Worm (Caenorhabditis elegans) whole organism, early embryonic: ENCODE measurements around the gene zmp-2.

Experiments
- B0310.2 ChIP-seq: sonication (generic microtip); optimal IDR thresholded peaks from 2 replicates; lab custom pipeline; 2016; ENCODE audit warnings: mild to moderate bottlenecking, missing genetic modification characterization, missing compliant biosample characterization
- F13C5.2 ChIP-seq: sonication (generic microtip); optimal IDR thresholded peaks from 2 replicates; lab custom pipeline; 2017; ENCODE audit warnings: mild to moderate bottlenecking, missing genetic modification characterization, inconsistent platforms, missing compliant biosample characterization
- aly-1 ChIP-seq: sonication (generic microtip); optimal IDR thresholded peaks from 2 replicates; lab custom pipeline; 2016; ENCODE audit warnings: missing genetic modification characterization, missing compliant biosample characterization
- ama-1 ChIP-seq: fragments of 150-350 bp; optimal IDR thresholded peaks from 2 replicates; lab custom pipeline; 2014
- ceh-13 ChIP-seq: fragments of 200-800 bp; sonication (Bioruptor generic); optimal IDR thresholded peaks from 2 replicates; lab custom pipeline; 2018; ENCODE audit warnings: mild to moderate bottlenecking, missing genetic modification characterization, missing compliant biosample characterization
- ceh-36 ChIP-seq: sonication (generic microtip); optimal IDR thresholded peaks from 2 replicates; lab custom pipeline; 2016; ENCODE audit warnings: missing genetic modification characterization, inconsistent platforms, missing compliant biosample characterization
- ets-7 ChIP-seq: sonication (generic microtip); optimal IDR thresholded peaks from 2 replicates; lab custom pipeline; 2016; ENCODE audit warnings: missing genotype, missing genetic modification characterization, missing compliant biosample characterization
- flt-1 ChIP-seq: fragments of 200-800 bp; sonication (Bioruptor generic); IDR thresholded peaks from 2 replicates; pipeline ENCODE4 v1.3.6; 2022; ENCODE audit warnings: missing genetic modification characterization, missing compliant biosample characterization
- hmbx-1 ChIP-seq: sonication (generic microtip); optimal IDR thresholded peaks from 2 replicates; lab custom pipeline; 2016; ENCODE audit warnings: mild to moderate bottlenecking, missing genetic modification characterization, missing compliant biosample characterization
- hmg-4 ChIP-seq: fragments of 200-800 bp; sonication (Bioruptor generic); optimal IDR thresholded peaks from 2 replicates; lab custom pipeline; 2018; ENCODE audit warnings: mild to moderate bottlenecking, missing genetic modification characterization, missing compliant biosample characterization
- hnd-1 ChIP-seq: sonication (generic microtip); optimal IDR thresholded peaks from 2 replicates; lab custom pipeline; 2016; ENCODE audit warnings: missing genetic modification characterization, missing compliant biosample characterization
- pes-1 ChIP-seq: fragments of 200-800 bp; sonication (Bioruptor generic); IDR thresholded peaks from 2 replicates; pipeline ENCODE4 v1.3.6; 2022; ENCODE audit warnings: missing genetic modification reagents, missing genetic modification characterization, missing compliant biosample characterization
- scrt-1 ChIP-seq: fragments of 200-800 bp; sonication (Bioruptor generic); IDR thresholded peaks from 2 replicates; pipeline ENCODE4 v1.3.6; 2022; ENCODE audit warnings: missing genetic modification characterization, missing compliant biosample characterization
- sea-1 ChIP-seq: fragments of 200-800 bp; sonication (Bioruptor generic); conservative IDR thresholded peaks from 2 replicates; pipeline ENCODE4 v1.3.6; 2022; ENCODE audit warnings: missing genetic modification characterization, missing compliant biosample characterization
- tbx-11 ChIP-seq: fragments of 200-800 bp; sonication (Bioruptor generic); IDR thresholded peaks from 2 replicates; pipeline ENCODE4 v1.3.6; 2022; ENCODE audit warnings: missing genetic modification characterization, missing compliant biosample characterization
- tbx-37 ChIP-seq: fragments of 200-800 bp; sonication (Bioruptor generic); conservative IDR thresholded peaks from 2 replicates; pipeline ENCODE4 v1.3.6; 2022; ENCODE audit warnings: missing genetic modification reagents, missing genetic modification characterization, missing compliant biosample characterization
- tra-4 ChIP-seq: sonication (generic microtip); optimal IDR thresholded peaks from 2 replicates; lab custom pipeline; 2017; ENCODE audit warnings: missing genetic modification characterization, missing compliant biosample characterization

Gene zmp-2

ce11 chrIII:2619559-2619958 is 16.6 kb upstream of the zmp-2 start, which contains the start of gene ppfr-4:
Gene ppfr-4 (plus strand): TSS chrIII:2619936.
- TF ChIP-seq tbx-37 (GFP tag; lab: Robert Waterston, UW) (no peak), B0310.2 (tag; lab: Kevin White, UChicago) (no peak), tra-4 (no peak), ceh-13 (GFP tag; lab: Kevin White, UChicago) (no peak), scrt-1 (GFP tag; lab: Robert Waterston, UW) (no peak), aly-1 (tag; lab: Kevin White, UChicago) (no peak)

ce11 chrIII:2622870-2623269 is 13.3 kb upstream of the zmp-2 start, which contains the start of gene Y71H2B.2:
Gene Y71H2B.2 (plus strand): TSS chrIII:2623170.
- no peak for TF ChIP-seq flt-1
- TF ChIP-seq pes-1 (GFP tag; lab: Robert Waterston, UW), result no peak
- no peak for TF ChIP-seq hmbx-1 (tag; lab: Kevin White, UChicago)
- no peak for TF ChIP-seq hnd-1 (tag; lab: Kevin White, UChicago)
- TF ChIP-seq scrt-1 (GFP tag; lab: Robert Waterston, UW), result no peak
- TF ChIP-seq ceh-13 (GFP tag; lab: Kevin White, UChicago), result no peak
- no peak for TF ChIP-seq tbx-11 (GFP tag; lab: Robert Waterston, UW)
- TF ChIP-seq hmg-4, result no peak
- TF ChIP-seq tra-4, result no peak
- TF ChIP-seq ceh-36, result no peak
- no peak for TF ChIP-seq sea-1 (GFP tag; lab: Robert Waterston, UW)
- no peak for TF ChIP-seq ama-1 (lab: Kevin White, UChicago)
- TF ChIP-seq ets-7, result no peak
- TF ChIP-seq aly-1 (tag; lab: Kevin White, UChicago), result no peak
- TF ChIP-seq tbx-37 (GFP tag; lab: Robert Waterston, UW), result no peak
- no peak for TF ChIP-seq B0310.2 (tag; lab: Kevin White, UChicago)

- TF ChIP-seq ceh-36 (no peak), hmbx-1 (tag; lab: Kevin White, UChicago) (no peak), tra-4 (no peak), ets-7 (no peak), pes-1 (GFP tag; lab: Robert Waterston, UW) (no peak), sea-1 (GFP tag; lab: Robert Waterston, UW) (no peak), tbx-11 (GFP tag; lab: Robert Waterston, UW) (no peak), flt-1 (no peak), B0310.2 (tag; lab: Kevin White, UChicago) (no peak), scrt-1 (GFP tag; lab: Robert Waterston, UW) (no peak), F13C5.2 (tag; lab: Kevin White, UChicago) (no peak), ceh-13 (GFP tag; lab: Kevin White, UChicago) (no peak), ama-1 (lab: Kevin White, UChicago) (no peak), hmg-4 (no peak), tbx-37 (GFP tag; lab: Robert Waterston, UW) (no peak), hnd-1 (tag; lab: Kevin White, UChicago) (no peak), aly-1 (tag; lab: Kevin White, UChicago) (no peak)
Observed at ce11 chrIII:2628690-2629089, 7.5 kb upstream of the zmp-2 start, which contains the start of gene acbp-8. Gene acbp-8 (plus strand): TSS chrIII:2629013.

- TF ChIP-seq ama-1 (lab: Kevin White, UChicago) (no peak), scrt-1 (GFP tag; lab: Robert Waterston, UW) (no peak), hnd-1 (tag; lab: Kevin White, UChicago) (no peak), pes-1 (GFP tag; lab: Robert Waterston, UW) (no peak), ets-7 (no peak), aly-1 (tag; lab: Kevin White, UChicago) (no peak), flt-1 (no peak), tbx-11 (GFP tag; lab: Robert Waterston, UW) (no peak), hmg-4 (no peak), ceh-36 (no peak), ceh-13 (GFP tag; lab: Kevin White, UChicago) (no peak), B0310.2 (tag; lab: Kevin White, UChicago) (no peak), F13C5.2 (tag; lab: Kevin White, UChicago) (no peak), tbx-37 (GFP tag; lab: Robert Waterston, UW) (no peak), tra-4 (no peak), sea-1 (GFP tag; lab: Robert Waterston, UW) (no peak)
Observed at ce11 chrIII:2632819-2633398, 3.3 kb upstream of the zmp-2 start.

ce11 chrIII:2634577-2634976 is 1.6 kb upstream of the zmp-2 start:
- TF ChIP-seq pes-1 (GFP tag; lab: Robert Waterston, UW) (no peak), tra-4 (no peak), B0310.2 (tag; lab: Kevin White, UChicago) (no peak), hmg-4 (no peak), ets-7 (no peak), hnd-1 (tag; lab: Kevin White, UChicago) (no peak), ama-1 (lab: Kevin White, UChicago) (no peak), tbx-11 (GFP tag; lab: Robert Waterston, UW) (no peak), ceh-13 (GFP tag; lab: Kevin White, UChicago) (no peak), aly-1 (tag; lab: Kevin White, UChicago) (no peak), hmbx-1 (tag; lab: Kevin White, UChicago) (no peak)

ce11 chrIII:2641659-2642058 is 5.5 kb downstream of the zmp-2 start:
- TF ChIP-seq ama-1 (lab: Kevin White, UChicago) (no peak), ceh-36 (peak; percentile 52), ceh-13 (GFP tag; lab: Kevin White, UChicago) (no peak)

ce11 chrIII:2647194-2647925 is 11.2 kb downstream of the zmp-2 start:
- no peak for TF ChIP-seq ets-7
- peak; percentile 47 for TF ChIP-seq ceh-36
- TF ChIP-seq hnd-1 (tag; lab: Kevin White, UChicago), result no peak
